Fruit fly (Drosophila melanogaster) Kc167 (cell line): ENCODE results near the gene CG7720.

Experiments
- Myc ChIP-seq: fragments of >200 bp; optimal IDR thresholded peaks from 2 replicates; lab custom pipeline; 2017; ENCODE audit warnings: missing external identifiers
- Sin3A ChIP-seq: fragments of >200 bp; optimal IDR thresholded peaks from 2 replicates; lab custom pipeline; 2018; ENCODE audit warnings: missing external identifiers
- insv ChIP-seq: fragments of >200 bp; optimal IDR thresholded peaks from 3 replicates; lab custom pipeline; 2018; ENCODE audit warnings: missing external identifiers
- ttk ChIP-seq: sonication (Bioruptor generic); optimal IDR thresholded peaks from 2 replicates; lab custom pipeline; 2017; ENCODE audit warnings: missing external identifiers

- TF ChIP-seq insv (lab: Kevin White, UChicago) (no peak), Myc (lab: Kevin White, UChicago) (no peak), ttk (lab: Kevin White, UChicago) (no peak), Sin3A (lab: Kevin White, UChicago) (no peak)
These were observed 9.2 kb downstream of the CG7720 start for dm6 chr3R:18785741-18786140.
